Fruit fly (Drosophila melanogaster) whole organism, embryonic: ENCODE data around the gene CG15894.

Source experiments
- B-H2 ChIP-seq: fragments of 200-800 bp; sonication (Bioruptor generic); optimal IDR thresholded peaks from 2 replicates; lab custom pipeline; 2018; ENCODE audit warnings: missing biosample characterization, mild to moderate bottlenecking, missing genetic modification characterization
- BtbVII ChIP-seq: fragments of 200-800 bp; sonication (Bioruptor generic); optimal IDR thresholded peaks from 3 replicates; lab custom pipeline; 2017; ENCODE audit warnings: missing biosample characterization, mild to moderate bottlenecking, missing genetic modification characterization
- CG10565 ChIP-seq: fragments of 200-800 bp; sonication (Bioruptor generic); optimal IDR thresholded peaks from 3 replicates; lab custom pipeline; 2016; ENCODE audit warnings: missing biosample characterization, mild to moderate bottlenecking, missing genetic modification characterization
- CG11504 ChIP-seq: fragments of 200-800 bp; sonication (Bioruptor generic); optimal IDR thresholded peaks from 3 replicates; lab custom pipeline; 2019; ENCODE audit warnings: missing biosample characterization, mild to moderate bottlenecking, missing genetic modification characterization, moderate library complexity
- CG11695 ChIP-seq: fragments of 200-800 bp; sonication (Bioruptor generic); IDR thresholded peaks from 3 replicates; pipeline ENCODE4 v1.3.6; 2022; ENCODE audit warnings: missing biosample characterization, missing genetic modification characterization
- CG12071 ChIP-seq: fragments of 200-800 bp; sonication (Bioruptor generic); optimal IDR thresholded peaks from 3 replicates; lab custom pipeline; 2018; ENCODE audit warnings: missing biosample characterization, mild to moderate bottlenecking, missing genetic modification characterization
- CG12219 ChIP-seq: fragments of 200-800 bp; sonication (Bioruptor generic); optimal IDR thresholded peaks from 3 replicates; lab custom pipeline; 2018; ENCODE audit warnings: missing biosample characterization, mild to moderate bottlenecking, missing genetic modification characterization
- CG12236 ChIP-seq: fragments of 200-800 bp; sonication (Bioruptor generic); optimal IDR thresholded peaks from 2 replicates; lab custom pipeline; 2016; ENCODE audit warnings: missing biosample characterization, missing genetic modification characterization
- CG13424 ChIP-seq: fragments of 200-800 bp; sonication (Bioruptor generic); optimal IDR thresholded peaks from 2 replicates; lab custom pipeline; 2019; ENCODE audit warnings: missing biosample characterization, mild to moderate bottlenecking, missing genetic modification characterization, moderate library complexity
- CG13894 ChIP-seq: fragments of 200-800 bp; sonication (Bioruptor generic); optimal IDR thresholded peaks from 3 replicates; lab custom pipeline; 2018; ENCODE audit warnings: missing biosample characterization, mild to moderate bottlenecking, missing genetic modification characterization, moderate library complexity
- CG14050 ChIP-seq: fragments of 200-800 bp; sonication (Bioruptor generic); IDR thresholded peaks from 3 replicates; pipeline ENCODE4 v1.3.6; 2022; ENCODE audit warnings: missing biosample characterization, missing genetic modification characterization
- CG14667 ChIP-seq: fragments of 200-800 bp; sonication (Bioruptor generic); IDR thresholded peaks from 2 replicates; pipeline ENCODE4 v1.3.6; 2022; ENCODE audit warnings: missing biosample characterization, missing genetic modification characterization
- CG15514 ChIP-seq: fragments of 200-800 bp; sonication (Bioruptor generic); optimal IDR thresholded peaks from 3 replicates; lab custom pipeline; 2017; ENCODE audit warnings: missing biosample characterization, missing genetic modification characterization, mild to moderate bottlenecking, moderate library complexity, missing genetic modification reagents
- CG15696 ChIP-seq: fragments of 200-800 bp; sonication (Bioruptor generic); optimal IDR thresholded peaks from 2 replicates; lab custom pipeline; 2019; ENCODE audit warnings: missing biosample characterization, mild to moderate bottlenecking, missing genetic modification characterization, moderate library complexity
- CG1602 ChIP-seq: fragments of 200-800 bp; sonication (Bioruptor generic); optimal IDR thresholded peaks from 3 replicates; lab custom pipeline; 2016; ENCODE audit warnings: missing biosample characterization, missing genetic modification characterization
- CG17359 ChIP-seq: fragments of 200-800 bp; sonication (Bioruptor generic); optimal IDR thresholded peaks from 3 replicates; lab custom pipeline; 2018; ENCODE audit warnings: missing biosample characterization, mild to moderate bottlenecking, missing genetic modification characterization, moderate library complexity
- CG18262 ChIP-seq: fragments of 200-800 bp; optimal IDR thresholded peaks from 3 replicates; lab custom pipeline; 2019; ENCODE audit warnings: missing biosample characterization, mild to moderate bottlenecking, missing genetic modification characterization, moderate library complexity
- CG18599 ChIP-seq: fragments of 200-800 bp; sonication (Bioruptor generic); optimal IDR thresholded peaks from 3 replicates; lab custom pipeline; 2017; ENCODE audit warnings: missing biosample characterization, missing genetic modification characterization, mild to moderate bottlenecking, moderate library complexity, missing genetic modification reagents
- CG4854 ChIP-seq: fragments of 200-800 bp; sonication (Bioruptor generic); optimal IDR thresholded peaks from 2 replicates; lab custom pipeline; 2016; ENCODE audit warnings: missing biosample characterization, missing genetic modification characterization, inconsistent platforms
- CG6854 ChIP-seq: fragments of 200-800 bp; sonication (Bioruptor generic); optimal IDR thresholded peaks from 3 replicates; lab custom pipeline; 2017; ENCODE audit warnings: missing biosample characterization, mild to moderate bottlenecking, missing genetic modification characterization
- CG9797 ChIP-seq: fragments of 200-800 bp; sonication (Bioruptor generic); optimal IDR thresholded peaks from 3 replicates; lab custom pipeline; 2018; ENCODE audit warnings: missing biosample characterization, mild to moderate bottlenecking, missing genetic modification characterization
- CrebB ChIP-seq: fragments of 200-800 bp; sonication (Bioruptor generic); optimal IDR thresholded peaks from 3 replicates; lab custom pipeline; 2018; ENCODE audit warnings: missing biosample characterization, mild to moderate bottlenecking, missing genetic modification characterization
- Doc3 ChIP-seq: fragments of 200-800 bp; sonication (Bioruptor generic); IDR thresholded peaks from 3 replicates; pipeline ENCODE4 v1.3.6; 2022; ENCODE audit warnings: missing biosample characterization, missing genetic modification characterization; ENCODE audit not compliant: partially characterized antibody
- Ets65A ChIP-seq: fragments of 200-800 bp; sonication (Bioruptor generic); peaks from one replicate; lab custom pipeline; 2016; ENCODE audit warnings: missing biosample characterization, missing genetic modification characterization
- Fer3 ChIP-seq: fragments of 200-800 bp; sonication (Bioruptor generic); optimal IDR thresholded peaks from 2 replicates; lab custom pipeline; 2018; ENCODE audit warnings: missing biosample characterization, mild to moderate bottlenecking, missing genetic modification characterization, moderate library complexity
- Hmr ChIP-seq: fragments of 200-800 bp; sonication (Bioruptor generic); optimal IDR thresholded peaks from 3 replicates; lab custom pipeline; 2017; ENCODE audit warnings: mild to moderate bottlenecking, missing biosample characterization, missing genetic modification reagents, missing genetic modification characterization
- MTF-1 ChIP-seq: fragments of 200-800 bp; sonication (Bioruptor generic); optimal IDR thresholded peaks from 2 replicates; lab custom pipeline; 2018; ENCODE audit warnings: missing biosample characterization, mild to moderate bottlenecking, missing genetic modification characterization, borderline replicate concordance
- Nf-YC ChIP-seq: fragments of 200-800 bp; optimal IDR thresholded peaks from 3 replicates; lab custom pipeline; 2019; ENCODE audit warnings: missing biosample characterization, mild to moderate bottlenecking, missing genetic modification characterization, moderate library complexity
- Pdp1 ChIP-seq, 2 experiments: fragments of 200-800 bp; sonication (Bioruptor generic); optimal IDR thresholded peaks; 3 replicates each; lab custom pipeline; 2016; ENCODE audit warnings: missing biosample characterization in 2 of 2, missing genetic modification characterization in 2 of 2, mild to moderate bottlenecking in 1 of 2, moderate library complexity in 1 of 2
- ab ChIP-seq: fragments of 200-800 bp; sonication (Bioruptor generic); optimal IDR thresholded peaks from 2 replicates; lab custom pipeline; 2016; ENCODE audit warnings: missing biosample characterization, missing genetic modification characterization
- ase ChIP-seq: fragments of 200-800 bp; sonication (Bioruptor generic); IDR thresholded peaks from 3 replicates; pipeline ENCODE4 v1.3.6; 2022; ENCODE audit warnings: missing biosample characterization, missing genetic modification characterization
- cg ChIP-seq: fragments of 200-800 bp; sonication (Bioruptor generic); optimal IDR thresholded peaks from 3 replicates; lab custom pipeline; 2019; ENCODE audit warnings: missing biosample characterization, mild to moderate bottlenecking, missing genetic modification characterization, moderate library complexity
- chinmo ChIP-seq: fragments of 200-800 bp; sonication (Bioruptor generic); IDR thresholded peaks from 4 replicates; pipeline ENCODE4 v1.3.6; 2022; ENCODE audit warnings: missing biosample characterization, missing genetic modification characterization; ENCODE audit not compliant: partially characterized antibody
- da ChIP-seq: fragments of 200-800 bp; sonication (Bioruptor generic); optimal IDR thresholded peaks from 2 replicates; lab custom pipeline; 2016; ENCODE audit warnings: missing biosample characterization, missing genetic modification characterization
- dati ChIP-seq: fragments of 200-800 bp; sonication (Bioruptor generic); IDR thresholded peaks from 2 replicates; pipeline ENCODE4 v1.3.6; 2022; ENCODE audit warnings: missing biosample characterization, missing genetic modification characterization
- emc ChIP-seq: fragments of 200-800 bp; sonication (Bioruptor generic); optimal IDR thresholded peaks from 2 replicates; lab custom pipeline; 2016; ENCODE audit warnings: missing biosample characterization, missing genetic modification characterization
- exex ChIP-seq: fragments of 200-800 bp; sonication (Bioruptor generic); optimal IDR thresholded peaks from 4 replicates; lab custom pipeline; 2018; ENCODE audit warnings: missing biosample characterization, mild to moderate bottlenecking, missing genetic modification characterization, moderate library complexity
- ftz-f1 ChIP-seq: fragments of 200-800 bp; sonication (Bioruptor generic); optimal IDR thresholded peaks from 2 replicates; lab custom pipeline; 2016; ENCODE audit warnings: missing biosample characterization, missing genetic modification characterization
- kay ChIP-seq: fragments of 200-800 bp; sonication (Bioruptor generic); optimal IDR thresholded peaks from 2 replicates; lab custom pipeline; 2016; ENCODE audit warnings: missing biosample characterization, missing genetic modification characterization
- mirr ChIP-seq: fragments of 200-800 bp; sonication (Bioruptor generic); optimal IDR thresholded peaks from 3 replicates; lab custom pipeline; 2018; ENCODE audit warnings: missing biosample characterization, mild to moderate bottlenecking, missing genetic modification characterization
- nerfin-2 ChIP-seq: fragments of 200-800 bp; sonication (Bioruptor generic); IDR thresholded peaks from 2 replicates; pipeline ENCODE4 v1.3.6; 2022; ENCODE audit warnings: missing biosample characterization, missing genetic modification characterization; ENCODE audit not compliant: partially characterized antibody
- nmo ChIP-seq: fragments of 200-800 bp; sonication (Bioruptor generic); optimal IDR thresholded peaks from 2 replicates; lab custom pipeline; 2018; ENCODE audit warnings: missing biosample characterization, mild to moderate bottlenecking, missing genetic modification characterization, moderate library complexity
- onecut ChIP-seq: fragments of 200-800 bp; sonication (Bioruptor generic); IDR thresholded peaks from 2 replicates; pipeline ENCODE4 v1.3.6; 2022; ENCODE audit warnings: missing biosample characterization, missing genetic modification characterization
- sim ChIP-seq: fragments of 200-800 bp; sonication (Bioruptor generic); IDR thresholded peaks from 2 replicates; pipeline ENCODE4 v1.3.6; 2022; ENCODE audit warnings: missing biosample characterization, missing genetic modification characterization
- stc ChIP-seq: fragments of 200-800 bp; sonication (Bioruptor generic); IDR thresholded peaks from 2 replicates; pipeline ENCODE4 v1.3.6; 2022; ENCODE audit warnings: missing biosample characterization, missing genetic modification characterization
- sug ChIP-seq: fragments of 200-800 bp; optimal IDR thresholded peaks from 2 replicates; lab custom pipeline; 2019; ENCODE audit warnings: missing biosample characterization, mild to moderate bottlenecking, missing genetic modification characterization, moderate library complexity
- twi ChIP-seq: fragments of 200-800 bp; optimal IDR thresholded peaks from 2 replicates; lab custom pipeline; 2019; ENCODE audit warnings: missing biosample characterization, mild to moderate bottlenecking, missing genetic modification characterization, moderate library complexity
- unpg ChIP-seq: fragments of 200-800 bp; sonication (Bioruptor generic); optimal IDR thresholded peaks from 3 replicates; lab custom pipeline; 2018; ENCODE audit warnings: missing biosample characterization, mild to moderate bottlenecking, missing genetic modification characterization, moderate library complexity
- wor ChIP-seq: fragments of 200-800 bp; sonication (Bioruptor generic); IDR thresholded peaks from 2 replicates; pipeline ENCODE4 v1.3.6; 2022; ENCODE audit warnings: missing biosample characterization, missing genetic modification characterization

Gene CG15894

DNA sequence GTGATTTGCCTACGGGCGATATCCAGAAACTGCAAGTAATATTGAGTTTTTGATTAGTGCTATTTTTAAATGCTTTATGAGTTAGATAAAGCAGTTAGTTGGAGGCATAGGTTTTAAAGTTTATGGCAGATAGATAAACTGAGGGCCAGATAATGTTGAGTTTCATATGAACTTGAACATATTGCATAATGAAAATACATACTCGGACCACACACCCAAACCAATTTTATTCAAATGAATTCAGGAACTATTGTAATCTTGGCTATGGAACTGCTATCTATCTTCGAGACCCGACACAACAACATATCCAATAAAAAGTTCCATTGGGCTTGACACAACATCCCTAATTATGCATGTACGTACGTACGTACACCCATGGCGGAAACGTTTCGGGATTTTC is 49.3 kb upstream of the CG15894 start:
- TF ChIP-seq Pdp1 (GFP tag; optimal IDR thresholded peaks at IDR 0.05; lab: Kevin White, UChicago), result peak in 1 of 2 experiments; percentile 73
- no peak for TF ChIP-seq BtbVII (GFP tag; lab: Kevin White, UChicago)
- no peak for TF ChIP-seq nerfin-2 (GFP tag; lab: Robert Waterston, UW)
- TF ChIP-seq CG1602 (GFP tag; lab: Kevin White, UChicago), result no peak
- no peak for TF ChIP-seq ab (GFP tag; lab: Kevin White, UChicago)
- TF ChIP-seq B-H2 (GFP tag; lab: Kevin White, UChicago), result no peak
- no peak for TF ChIP-seq CG15514
- TF ChIP-seq mirr (GFP tag; lab: Kevin White, UChicago), result peak; percentile 66
- TF ChIP-seq sug, result peak; percentile 3
- TF ChIP-seq exex (tag; lab: Kevin White, UChicago), result peak; percentile 37

DNA sequence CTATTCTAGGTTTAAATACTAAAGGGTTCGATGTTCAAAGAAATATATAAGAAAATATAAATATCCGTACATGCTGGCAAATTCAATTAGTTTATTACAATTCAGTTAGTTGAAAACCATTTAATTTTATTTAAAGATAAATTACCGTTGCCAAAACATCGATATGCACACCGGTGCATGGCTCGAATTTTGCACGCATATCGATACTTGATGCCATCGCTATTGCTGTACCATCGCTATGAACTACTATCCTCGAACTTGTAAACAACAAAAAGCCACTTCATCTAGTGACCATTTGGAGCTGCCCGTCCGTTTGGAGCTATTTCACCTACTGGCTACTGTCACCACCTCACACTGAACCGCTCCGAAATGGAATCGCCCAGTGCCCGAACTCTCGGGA is 48.1 kb upstream of the CG15894 start, which contains the start of gene Josd:
Gene Josd, plus strand, starts transcription at position 270 of the 400 bp plus-strand sequence.
- TF ChIP-seq ftz-f1 (no peak), Doc3 (GFP tag; lab: Robert Waterston, UW) (peak; percentile 77), Fer3 (tag; lab: Kevin White, UChicago) (no peak), Hmr (GFP tag; lab: Kevin White, UChicago) (peak; percentile 27), sim (GFP tag; lab: Robert Waterston, UW) (no peak), nmo (GFP tag; lab: Kevin White, UChicago) (peak; percentile 18), ase (GFP tag; lab: Robert Waterston, UW) (no peak), dati (GFP tag; lab: Robert Waterston, UW) (no peak), CG12071 (GFP tag; lab: Kevin White, UChicago) (no peak), MTF-1 (GFP tag; lab: Kevin White, UChicago) (no peak), wor (GFP tag; lab: Robert Waterston, UW) (no peak), Nf-YC (peak; percentile 8), chinmo (GFP tag; lab: Robert Waterston, UW) (peak; percentile 70; the same call in 1 of the 4 replicates), twi (no peak), CG17359 (tag; lab: Kevin White, UChicago) (no peak), CG14050 (GFP tag; lab: Robert Waterston, UW) (no peak), CG14667 (GFP tag; lab: Robert Waterston, UW) (no peak), stc (GFP tag; lab: Robert Waterston, UW) (no peak), emc (GFP tag; lab: Kevin White, UChicago) (no peak), CG12219 (GFP tag; lab: Kevin White, UChicago) (no peak), CG18262 (no peak), da (GFP tag; lab: Kevin White, UChicago) (no peak), CG6854 (no peak), CG10565 (no peak), CG13424 (no peak), CG15696 (no peak), kay (GFP tag; lab: Kevin White, UChicago) (no peak), CG4854 (no peak), CG1602 (GFP tag; lab: Kevin White, UChicago) (no peak), onecut (no peak), cg (GFP tag; lab: Kevin White, UChicago) (no peak), CrebB (tag; lab: Kevin White, UChicago) (no peak), CG12236 (GFP tag; lab: Kevin White, UChicago) (no peak), CG9797 (GFP tag; lab: Kevin White, UChicago) (no peak), unpg (no peak), CG11504 (tag; lab: Kevin White, UChicago) (peak; percentile 16), CG18599 (GFP tag; lab: Kevin White, UChicago) (no peak), Ets65A (no peak), CG13894 (tag; lab: Kevin White, UChicago) (no peak), CG11695 (no peak)
